Worm (Caenorhabditis elegans) whole organism, young adult: ENCODE data around the gene C05G5.1.

Experiments used
- B0336.3 ChIP-seq: fragments of 200-800 bp; sonication (Bioruptor generic); IDR thresholded peaks from 2 replicates; pipeline ENCODE4 v1.3.6; 2022; ENCODE audit warnings: missing genetic modification characterization, missing compliant biosample characterization
- C06A6.2 ChIP-seq: fragments of 200-800 bp; sonication (Bioruptor generic); conservative IDR thresholded peaks from 2 replicates; pipeline ENCODE4 v1.3.6; 2022; ENCODE audit warnings: missing genetic modification characterization, missing compliant biosample characterization
- F23B12.7 ChIP-seq: sonication (generic microtip); optimal IDR thresholded peaks from 2 replicates; lab custom pipeline; 2017; ENCODE audit warnings: missing genetic modification characterization, mild to moderate bottlenecking, missing compliant biosample characterization, antibody characterized with exemption, moderate library complexity; ENCODE audit not compliant: insufficient read depth
- F49E8.2 ChIP-seq: sonication (generic microtip); optimal IDR thresholded peaks from 3 replicates; lab custom pipeline; 2017; ENCODE audit warnings: missing genetic modification characterization, mild to moderate bottlenecking, missing compliant biosample characterization, antibody characterized with exemption, moderate library complexity; ENCODE audit not compliant: insufficient read depth
- F57C9.4 ChIP-seq: sonication (generic microtip); optimal IDR thresholded peaks from 2 replicates; lab custom pipeline; 2017; ENCODE audit warnings: mild to moderate bottlenecking, missing genetic modification characterization, missing compliant biosample characterization
- T26A5.8 ChIP-seq: sonication (generic microtip); optimal IDR thresholded peaks from 2 replicates; lab custom pipeline; 2016; ENCODE audit warnings: missing genetic modification characterization, missing compliant biosample characterization
- ama-1 ChIP-seq, 3 experiments: fragments of 150-350 bp in 1 of 3; sonication (generic microtip) in 2 of 3; optimal IDR thresholded peaks; 2 replicates each; lab custom pipeline; 2014 to 2018; ENCODE audit warnings: missing biosample characterization in 2 of 3, missing genetic modification characterization in 2 of 3, missing genetic modification reagents in 2 of 3
- aptf-2 ChIP-seq: fragments of 200-800 bp; sonication (Bioruptor generic); conservative IDR thresholded peaks from 2 replicates; pipeline ENCODE4 v1.3.6; 2022; ENCODE audit warnings: missing genetic modification reagents, missing genetic modification characterization, missing compliant biosample characterization
- atf-7 ChIP-seq: sonication (generic microtip); optimal IDR thresholded peaks from 2 replicates; lab custom pipeline; 2017; ENCODE audit warnings: mild to moderate bottlenecking, missing genetic modification characterization, missing compliant biosample characterization
- ccch-3 ChIP-seq: fragments of 200-800 bp; sonication (Bioruptor generic); optimal IDR thresholded peaks from 2 replicates; lab custom pipeline; 2018; ENCODE audit warnings: mild to moderate bottlenecking, missing genetic modification characterization, missing compliant biosample characterization
- cebp-2 ChIP-seq: fragments of 200-800 bp; sonication (Bioruptor generic); IDR thresholded peaks from 2 replicates; pipeline ENCODE4 v1.3.6; 2022; ENCODE audit warnings: missing genetic modification characterization, missing compliant biosample characterization
- ceh-27 ChIP-seq: fragments of 200-800 bp; sonication (Bioruptor generic); optimal IDR thresholded peaks from 2 replicates; lab custom pipeline; 2018; ENCODE audit warnings: mild to moderate bottlenecking, missing genetic modification characterization, moderate library complexity, missing compliant biosample characterization
- ceh-40 ChIP-seq: fragments of 200-800 bp; sonication (Bioruptor generic); IDR thresholded peaks from 2 replicates; pipeline ENCODE4 v1.3.6; 2022; ENCODE audit warnings: missing genetic modification characterization, missing compliant biosample characterization
- ceh-58 ChIP-seq: fragments of 200-800 bp; sonication (Bioruptor generic); IDR thresholded peaks from 2 replicates; pipeline ENCODE4 v1.3.6; 2022; ENCODE audit warnings: missing genetic modification characterization, missing compliant biosample characterization
- ceh-91 ChIP-seq: fragments of 200-800 bp; sonication (Bioruptor generic); IDR thresholded peaks from 2 replicates; pipeline ENCODE4 v1.3.6; 2022; ENCODE audit warnings: missing genetic modification reagents, missing genetic modification characterization, missing compliant biosample characterization
- chd-7 ChIP-seq: sonication (generic microtip); optimal IDR thresholded peaks from 2 replicates; lab custom pipeline; 2016; ENCODE audit warnings: mild to moderate bottlenecking, missing genetic modification characterization, moderate library complexity, missing compliant biosample characterization
- die-1 ChIP-seq: sonication (generic microtip); optimal IDR thresholded peaks from 2 replicates; lab custom pipeline; 2016; ENCODE audit warnings: missing genotype, mild to moderate bottlenecking, missing genetic modification characterization, missing compliant biosample characterization
- dpl-1 ChIP-seq: fragments of 150-350 bp; optimal IDR thresholded peaks from 2 replicates; lab custom pipeline; 2014; ENCODE audit warnings: missing biosample characterization, missing genetic modification reagents, missing genetic modification characterization
- efl-1 ChIP-seq: fragments of 150-350 bp; optimal IDR thresholded peaks from 2 replicates; lab custom pipeline; 2014; ENCODE audit warnings: missing biosample characterization, missing genetic modification reagents, missing genetic modification characterization
- egrh-3 ChIP-seq: fragments of 200-800 bp; sonication (Bioruptor generic); IDR thresholded peaks from 2 replicates; pipeline ENCODE4 v1.3.6; 2022; ENCODE audit warnings: missing genetic modification reagents, missing genetic modification characterization, missing compliant biosample characterization
- fkh-3 ChIP-seq: sonication (generic microtip); optimal IDR thresholded peaks from 2 replicates; lab custom pipeline; 2016; ENCODE audit warnings: mild to moderate bottlenecking, missing genetic modification characterization, missing compliant biosample characterization
- hmg-1.2 ChIP-seq: fragments of 200-800 bp; sonication (Bioruptor generic); IDR thresholded peaks from 2 replicates; pipeline ENCODE4 v1.3.6; 2022; ENCODE audit warnings: missing genetic modification reagents, missing genetic modification characterization, missing compliant biosample characterization
- lin-40 ChIP-seq: sonication (generic microtip); optimal IDR thresholded peaks from 2 replicates; lab custom pipeline; 2016; ENCODE audit warnings: missing genetic modification characterization, mild to moderate bottlenecking, missing compliant biosample characterization, missing genotype, missing genetic modification reagents
- lir-1 ChIP-seq: fragments of 200-800 bp; sonication (Bioruptor generic); conservative IDR thresholded peaks from 2 replicates; pipeline ENCODE4 v1.3.6; 2022; ENCODE audit warnings: missing genetic modification reagents, missing genetic modification characterization, missing compliant biosample characterization
- lsl-1 ChIP-seq: fragments of 200-800 bp; sonication (Bioruptor generic); optimal IDR thresholded peaks from 2 replicates; lab custom pipeline; 2018; ENCODE audit warnings: mild to moderate bottlenecking, missing genetic modification characterization, moderate library complexity, missing compliant biosample characterization
- lsy-27 ChIP-seq: sonication (generic microtip); optimal IDR thresholded peaks from 2 replicates; lab custom pipeline; 2017; ENCODE audit warnings: missing genetic modification characterization, mild to moderate bottlenecking, missing compliant biosample characterization, antibody characterized with exemption, missing genotype, borderline replicate concordance; ENCODE audit not compliant: insufficient read depth
- madf-10 ChIP-seq: sonication (generic microtip); optimal IDR thresholded peaks from 2 replicates; lab custom pipeline; 2016; ENCODE audit warnings: mild to moderate bottlenecking, missing genetic modification characterization, missing compliant biosample characterization
- mes-4 ChIP-seq: sonication (generic microtip); optimal IDR thresholded peaks from 2 replicates; lab custom pipeline; 2016; ENCODE audit warnings: missing genotype, missing genetic modification characterization, missing compliant biosample characterization
- nfya-1 ChIP-seq: sonication (generic microtip); optimal IDR thresholded peaks from 2 replicates; lab custom pipeline; 2017; ENCODE audit warnings: antibody characterized with exemption, missing compliant biosample characterization, missing genetic modification characterization, borderline replicate concordance; ENCODE audit not compliant: insufficient read depth
- nfya-2 ChIP-seq: fragments of 200-800 bp; sonication (Bioruptor generic); IDR thresholded peaks from 2 replicates; pipeline ENCODE4 v1.3.6; 2022; ENCODE audit warnings: missing genetic modification reagents, missing genetic modification characterization, missing compliant biosample characterization
- nhr-120 ChIP-seq: fragments of 200-800 bp; sonication (Bioruptor generic); IDR thresholded peaks from 2 replicates; pipeline ENCODE4 v1.3.6; 2022; ENCODE audit warnings: missing genetic modification characterization, missing compliant biosample characterization
- rcor-1 ChIP-seq: fragments of 200-800 bp; sonication (Bioruptor generic); IDR thresholded peaks from 2 replicates; pipeline ENCODE4 v1.3.6; 2022; ENCODE audit warnings: missing genetic modification reagents, missing genetic modification characterization, missing compliant biosample characterization
- rec-8 ChIP-seq, 2 experiments: sonication (generic microtip); optimal IDR thresholded peaks; 2 replicates each; lab custom pipeline; 2016; ENCODE audit warnings: mild to moderate bottlenecking in 2 of 2, missing genetic modification characterization in 2 of 2, missing genetic modification reagents in 2 of 2, missing genotype in 2 of 2, missing biosample characterization in 1 of 2, missing compliant biosample characterization in 1 of 2, moderate library complexity in 1 of 2
- repo-1 ChIP-seq: sonication (generic microtip); optimal IDR thresholded peaks from 2 replicates; lab custom pipeline; 2017; ENCODE audit warnings: mild to moderate bottlenecking, missing genetic modification characterization, missing compliant biosample characterization
- snpc-1.1 ChIP-seq: sonication (generic microtip); optimal IDR thresholded peaks from 2 replicates; lab custom pipeline; 2017; ENCODE audit warnings: missing genetic modification characterization, mild to moderate bottlenecking, missing compliant biosample characterization, antibody characterized with exemption, moderate library complexity, missing genotype, missing genetic modification reagents; ENCODE audit not compliant: insufficient read depth
- snpc-3.4 ChIP-seq: sonication (generic microtip); optimal IDR thresholded peaks from 2 replicates; lab custom pipeline; 2017; ENCODE audit warnings: missing genetic modification characterization, mild to moderate bottlenecking, missing compliant biosample characterization, antibody characterized with exemption, moderate library complexity, missing genotype, missing genetic modification reagents
- somi-1 ChIP-seq: fragments of 200-800 bp; sonication (Bioruptor generic); optimal IDR thresholded peaks from 2 replicates; lab custom pipeline; 2018; ENCODE audit warnings: mild to moderate bottlenecking, missing genetic modification characterization, missing compliant biosample characterization
- sptf-2 ChIP-seq: fragments of 200-800 bp; sonication (Bioruptor generic); optimal IDR thresholded peaks from 2 replicates; lab custom pipeline; 2018; ENCODE audit warnings: mild to moderate bottlenecking, missing genetic modification characterization, missing compliant biosample characterization
- unc-62 ChIP-seq: fragments of 150-350 bp; optimal IDR thresholded peaks from 2 replicates; lab custom pipeline; 2014; ENCODE audit warnings: missing biosample characterization, missing genetic modification reagents, missing genetic modification characterization
- xnd-1 ChIP-seq: sonication (generic microtip); optimal IDR thresholded peaks from 2 replicates; lab custom pipeline; 2016; ENCODE audit warnings: missing genotype, missing genetic modification reagents, missing genetic modification characterization, missing compliant biosample characterization
- zfh-2 ChIP-seq: fragments of 200-800 bp; sonication (Bioruptor generic); conservative IDR thresholded peaks from 2 replicates; pipeline ENCODE4 v1.3.6; 2022; ENCODE audit warnings: missing genetic modification reagents, missing genetic modification characterization, missing compliant biosample characterization
- zim-3 ChIP-seq: sonication (generic microtip); optimal IDR thresholded peaks from 2 replicates; lab custom pipeline; 2017; ENCODE audit warnings: mild to moderate bottlenecking, missing genetic modification characterization, moderate library complexity, missing compliant biosample characterization

The C05G5.1 gene

ce11 chrX:14753514-14754076 is 13.7 kb upstream of the C05G5.1 start, which contains the start of gene sucl-1 (continued):
- TF ChIP-seq repo-1 (tag; lab: Kevin White, UChicago) (peak; percentile 1), ceh-91 (no peak), nhr-120 (GFP tag; lab: Robert Waterston, UW) (no peak), rcor-1 (GFP tag; lab: Robert Waterston, UW) (peak; percentile 69), lin-40 (tag; lab: Kevin White, UChicago) (peak; percentile 86), somi-1 (peak; percentile 35), ama-1 (optimal IDR thresholded peaks at IDR 0.05; lab: Kevin White, UChicago) (no peak), ama-1 (GFP tag; optimal IDR thresholded peaks at IDR 0.05; lab: Kevin White, UChicago) (peak in 1 of 2 experiments; percentile 39), sptf-2 (GFP tag; lab: Kevin White, UChicago) (no peak), madf-10 (tag; lab: Kevin White, UChicago) (peak; percentile 59), chd-7 (tag; lab: Kevin White, UChicago) (peak; percentile 70), rec-8 (tag; optimal IDR thresholded peaks at IDR 0.05; lab: Kevin White, UChicago) (no peak), ceh-27 (GFP tag; lab: Kevin White, UChicago) (peak; percentile 90)

- 0 out of 2 replicates have a peak, but pooled peaks have one; percentile 7 for TF ChIP-seq zfh-2 (GFP tag; lab: Robert Waterston, UW)
- no peak for TF ChIP-seq ceh-27 (GFP tag; lab: Kevin White, UChicago)
These were observed 12.0 kb upstream of the C05G5.1 start, which contains the start of gene C05G5.3 for ce11 chrX:14751911-14752310. C05G5.3 (minus strand) TSS chrX:14752011.

ce11 chrX:14746948-14747347 is 7.0 kb upstream of the C05G5.1 start, which contains the start of gene C05G5.2:
C05G5.2 (plus strand) TSS chrX:14747303.
- TF ChIP-seq die-1 (tag; lab: Kevin White, UChicago) (no peak), ceh-58 (GFP tag; lab: Robert Waterston, UW) (no peak), ceh-40 (GFP tag; lab: Robert Waterston, UW) (no peak), snpc-3.4 (tag; lab: Kevin White, UChicago) (no peak), atf-7 (peak; percentile 30), fkh-3 (tag; lab: Kevin White, UChicago) (no peak), aptf-2 (no peak), T26A5.8 (tag; lab: Kevin White, UChicago) (no peak), F23B12.7 (tag; lab: Kevin White, UChicago) (peak; percentile 61), C06A6.2 (no peak; the same call in 1 of the 2 replicates), snpc-1.1 (tag; lab: Kevin White, UChicago) (no peak), lsy-27 (tag; lab: Kevin White, UChicago) (no peak), F57C9.4 (tag; lab: Kevin White, UChicago) (no peak), xnd-1 (no peak), B0336.3 (no peak; the same call in 1 of the 2 replicates), ceh-91 (no peak), cebp-2 (no peak), egrh-3 (peak; percentile 57), mes-4 (no peak), zim-3 (tag; lab: Kevin White, UChicago) (no peak), F49E8.2 (no peak), efl-1 (GFP tag; lab: Kevin White, UChicago) (peak; percentile 1), ccch-3 (no peak), chd-7 (tag; lab: Kevin White, UChicago) (no peak), lsl-1 (GFP tag; lab: Kevin White, UChicago) (no peak), hmg-1.2 (GFP tag; lab: Robert Waterston, UW) (peak; percentile 56; the same call in 1 of the 2 replicates), dpl-1 (GFP tag; lab: Kevin White, UChicago) (peak; percentile 8), unc-62 (GFP tag; lab: Kevin White, UChicago) (peak; percentile 73), nfya-2 (GFP tag; lab: Robert Waterston, UW) (no peak), nfya-1 (tag; lab: Kevin White, UChicago) (no peak), lir-1 (GFP tag; lab: Robert Waterston, UW) (no peak)
